Worm (Caenorhabditis elegans): ENCODE data around the gene T05B9.2.

ce11 chrII:11221771-11222355, 33.8 kb upstream of the T05B9.2 start, which contains the start of gene plpr-1:
- no peak for TF ChIP-seq cog-1 (tag; optimal IDR thresholded peaks at IDR 0.05)
- no peak for TF ChIP-seq T22C8.4 (GFP tag; IDR thresholded peaks at IDR 0.05)

Measured in whole organism, midembryonic.